Worm (Caenorhabditis elegans) whole organism, young adult: ENCODE measurements around the gene fipr-18.
A peak's percentile ranks its signal among the peaks of the same experiment; 100 is the strongest.

Experiments used
- F23B12.7 ChIP-seq: sonication (generic microtip); optimal IDR thresholded peaks from 2 replicates; lab custom pipeline; 2017; ENCODE audit warnings: missing genetic modification characterization, mild to moderate bottlenecking, missing compliant biosample characterization, antibody characterized with exemption, moderate library complexity; ENCODE audit not compliant: insufficient read depth
- F33H1.4 ChIP-seq: fragments of 200-800 bp; sonication (Bioruptor generic); IDR thresholded peaks from 2 replicates; pipeline ENCODE4 v1.3.6; 2022; ENCODE audit warnings: missing genetic modification reagents, missing genetic modification characterization, missing compliant biosample characterization
- F37B4.10 ChIP-seq: fragments of 200-800 bp; sonication (Bioruptor generic); IDR thresholded peaks from 2 replicates; pipeline ENCODE4 v1.3.6; 2022; ENCODE audit warnings: missing genetic modification characterization, missing compliant biosample characterization
- F57A8.1 ChIP-seq: fragments of 200-800 bp; sonication (Bioruptor generic); optimal IDR thresholded peaks from 2 replicates; lab custom pipeline; 2018; ENCODE audit warnings: mild to moderate bottlenecking, missing genetic modification characterization, moderate library complexity, missing compliant biosample characterization
- T07F8.4 ChIP-seq: sonication (generic microtip); optimal IDR thresholded peaks from 2 replicates; lab custom pipeline; 2016; ENCODE audit warnings: mild to moderate bottlenecking, missing genetic modification characterization, moderate library complexity, missing compliant biosample characterization
- Y67H2A.10 ChIP-seq: fragments of 200-800 bp; sonication (Bioruptor generic); conservative IDR thresholded peaks from 2 replicates; pipeline ENCODE4 v1.3.6; 2022; ENCODE audit warnings: missing genetic modification reagents, missing genetic modification characterization, missing compliant biosample characterization
- aptf-2 ChIP-seq: fragments of 200-800 bp; sonication (Bioruptor generic); conservative IDR thresholded peaks from 2 replicates; pipeline ENCODE4 v1.3.6; 2022; ENCODE audit warnings: missing genetic modification reagents, missing genetic modification characterization, missing compliant biosample characterization
- bed-2 ChIP-seq: fragments of 200-800 bp; sonication (Bioruptor generic); IDR thresholded peaks from 2 replicates; pipeline ENCODE4 v1.3.6; 2022; ENCODE audit warnings: missing genetic modification reagents, missing genetic modification characterization, missing compliant biosample characterization
- ceh-27 ChIP-seq: fragments of 200-800 bp; sonication (Bioruptor generic); optimal IDR thresholded peaks from 2 replicates; lab custom pipeline; 2018; ENCODE audit warnings: mild to moderate bottlenecking, missing genetic modification characterization, moderate library complexity, missing compliant biosample characterization
- ceh-79 ChIP-seq: sonication (generic microtip); optimal IDR thresholded peaks from 2 replicates; lab custom pipeline; 2017; ENCODE audit warnings: mild to moderate bottlenecking, missing genetic modification characterization, missing compliant biosample characterization
- ceh-91 ChIP-seq: fragments of 200-800 bp; sonication (Bioruptor generic); IDR thresholded peaks from 2 replicates; pipeline ENCODE4 v1.3.6; 2022; ENCODE audit warnings: missing genetic modification reagents, missing genetic modification characterization, missing compliant biosample characterization
- dox-1 ChIP-seq: fragments of 200-800 bp; sonication (Bioruptor generic); IDR thresholded peaks from 2 replicates; pipeline ENCODE4 v1.3.6; 2022; ENCODE audit warnings: missing genetic modification reagents, missing genetic modification characterization, missing compliant biosample characterization
- efl-1 ChIP-seq: fragments of 150-350 bp; optimal IDR thresholded peaks from 2 replicates; lab custom pipeline; 2014; ENCODE audit warnings: missing biosample characterization, missing genetic modification reagents, missing genetic modification characterization
- ets-4 ChIP-seq: fragments of 200-800 bp; sonication (Bioruptor generic); optimal IDR thresholded peaks from 2 replicates; lab custom pipeline; 2018; ENCODE audit warnings: mild to moderate bottlenecking, missing genetic modification characterization, missing compliant biosample characterization
- fkh-3 ChIP-seq: sonication (generic microtip); optimal IDR thresholded peaks from 2 replicates; lab custom pipeline; 2016; ENCODE audit warnings: mild to moderate bottlenecking, missing genetic modification characterization, missing compliant biosample characterization
- hmg-1.2 ChIP-seq: fragments of 200-800 bp; sonication (Bioruptor generic); IDR thresholded peaks from 2 replicates; pipeline ENCODE4 v1.3.6; 2022; ENCODE audit warnings: missing genetic modification reagents, missing genetic modification characterization, missing compliant biosample characterization
- hmg-20 ChIP-seq: fragments of 200-800 bp; sonication (Bioruptor generic); IDR thresholded peaks from 2 replicates; pipeline ENCODE4 v1.3.6; 2022; ENCODE audit warnings: missing genetic modification reagents, missing genetic modification characterization, missing compliant biosample characterization
- hsf-1 ChIP-seq: fragments of 200-800 bp; sonication (Bioruptor generic); IDR thresholded peaks from 2 replicates; pipeline ENCODE4 v1.3.6; 2022; ENCODE audit warnings: missing genetic modification reagents, missing genetic modification characterization, missing compliant biosample characterization
- lin-35 ChIP-seq, 3 experiments: fragments of 150-350 bp in 2 of 3; sonication (generic microtip) in 1 of 3; optimal IDR thresholded peaks; 2 replicates each; lab custom pipeline; 2014 to 2018; ENCODE audit warnings: missing biosample characterization in 3 of 3, missing genetic modification characterization in 3 of 3, missing genetic modification reagents in 3 of 3
- lin-40 ChIP-seq: sonication (generic microtip); optimal IDR thresholded peaks from 2 replicates; lab custom pipeline; 2016; ENCODE audit warnings: missing genetic modification characterization, mild to moderate bottlenecking, missing compliant biosample characterization, missing genotype, missing genetic modification reagents
- lin-54 ChIP-seq: fragments of 200-800 bp; sonication (Bioruptor generic); optimal IDR thresholded peaks from 2 replicates; lab custom pipeline; 2018; ENCODE audit warnings: mild to moderate bottlenecking, missing genetic modification characterization, missing compliant biosample characterization
- lsl-1 ChIP-seq: fragments of 200-800 bp; sonication (Bioruptor generic); optimal IDR thresholded peaks from 2 replicates; lab custom pipeline; 2018; ENCODE audit warnings: mild to moderate bottlenecking, missing genetic modification characterization, moderate library complexity, missing compliant biosample characterization
- lsy-27 ChIP-seq: sonication (generic microtip); optimal IDR thresholded peaks from 2 replicates; lab custom pipeline; 2017; ENCODE audit warnings: missing genetic modification characterization, mild to moderate bottlenecking, missing compliant biosample characterization, antibody characterized with exemption, missing genotype, borderline replicate concordance; ENCODE audit not compliant: insufficient read depth
- madf-3 ChIP-seq: fragments of 200-800 bp; sonication (Bioruptor generic); IDR thresholded peaks from 2 replicates; pipeline ENCODE4 v1.3.6; 2022; ENCODE audit warnings: missing genetic modification reagents, missing genetic modification characterization, missing compliant biosample characterization
- madf-6 ChIP-seq: fragments of 200-800 bp; sonication (Bioruptor generic); IDR thresholded peaks from 2 replicates; pipeline ENCODE4 v1.3.6; 2022; ENCODE audit warnings: missing genetic modification reagents, missing genetic modification characterization, missing compliant biosample characterization
- mcd-1 ChIP-seq: fragments of 200-800 bp; sonication (Bioruptor generic); IDR thresholded peaks from 2 replicates; pipeline ENCODE4 v1.3.6; 2022; ENCODE audit warnings: missing genetic modification reagents, missing genetic modification characterization, missing compliant biosample characterization
- nhr-80 ChIP-seq: sonication (generic microtip); optimal IDR thresholded peaks from 2 replicates; lab custom pipeline; 2016; ENCODE audit warnings: missing genetic modification characterization, missing compliant biosample characterization
- pbrm-1 ChIP-seq: fragments of 200-800 bp; sonication (Bioruptor generic); IDR thresholded peaks from 2 replicates; pipeline ENCODE4 v1.3.6; 2022; ENCODE audit warnings: missing genetic modification reagents, missing genetic modification characterization, missing compliant biosample characterization
- pha-4 ChIP-seq: fragments of 150-350 bp; sonication (generic microtip); optimal IDR thresholded peaks from 2 replicates; lab custom pipeline; 2014; ENCODE audit warnings: missing biosample characterization, missing genetic modification reagents, missing genetic modification characterization
- rcor-1 ChIP-seq: fragments of 200-800 bp; sonication (Bioruptor generic); IDR thresholded peaks from 2 replicates; pipeline ENCODE4 v1.3.6; 2022; ENCODE audit warnings: missing genetic modification reagents, missing genetic modification characterization, missing compliant biosample characterization
- repo-1 ChIP-seq: sonication (generic microtip); optimal IDR thresholded peaks from 2 replicates; lab custom pipeline; 2017; ENCODE audit warnings: mild to moderate bottlenecking, missing genetic modification characterization, missing compliant biosample characterization
- sea-2 ChIP-seq: fragments of 200-800 bp; sonication (Bioruptor generic); IDR thresholded peaks from 2 replicates; pipeline ENCODE4 v1.3.6; 2022; ENCODE audit warnings: missing genetic modification characterization, missing compliant biosample characterization
- snpc-1.1 ChIP-seq: sonication (generic microtip); optimal IDR thresholded peaks from 2 replicates; lab custom pipeline; 2017; ENCODE audit warnings: missing genetic modification characterization, mild to moderate bottlenecking, missing compliant biosample characterization, antibody characterized with exemption, moderate library complexity, missing genotype, missing genetic modification reagents; ENCODE audit not compliant: insufficient read depth
- snpc-3.4 ChIP-seq: sonication (generic microtip); optimal IDR thresholded peaks from 2 replicates; lab custom pipeline; 2017; ENCODE audit warnings: missing genetic modification characterization, mild to moderate bottlenecking, missing compliant biosample characterization, antibody characterized with exemption, moderate library complexity, missing genotype, missing genetic modification reagents
- snpc-4 ChIP-seq, 5 experiments: fragments of 150-350 bp in 1 of 5; sonication (generic microtip) in 4 of 5; optimal IDR thresholded peaks; 2 replicates each; lab custom pipeline; 2014 to 2018; ENCODE audit warnings: missing genetic modification characterization in 5 of 5, missing biosample characterization in 3 of 5, antibody characterized with exemption in 2 of 5, mild to moderate bottlenecking in 2 of 5, missing compliant biosample characterization in 2 of 5, missing genotype in 2 of 5, moderate library complexity in 2 of 5, missing genetic modification reagents in 1 of 5
- tbp1 ChIP-seq: fragments of 200-800 bp; sonication (Bioruptor generic); optimal IDR thresholded peaks from 2 replicates; lab custom pipeline; 2018; ENCODE audit warnings: mild to moderate bottlenecking, missing genetic modification characterization, missing compliant biosample characterization
- tbx-9 ChIP-seq: sonication (generic microtip); optimal IDR thresholded peaks from 2 replicates; lab custom pipeline; 2016; ENCODE audit warnings: borderline replicate concordance, missing genetic modification characterization, inconsistent platforms, missing compliant biosample characterization
- unc-130 ChIP-seq: sonication (generic microtip); optimal IDR thresholded peaks from 2 replicates; lab custom pipeline; 2016; ENCODE audit warnings: missing genetic modification reagents, missing genetic modification characterization, missing compliant biosample characterization
- xnd-1 ChIP-seq: sonication (generic microtip); optimal IDR thresholded peaks from 2 replicates; lab custom pipeline; 2016; ENCODE audit warnings: missing genotype, missing genetic modification reagents, missing genetic modification characterization, missing compliant biosample characterization
- ztf-28 ChIP-seq: fragments of 200-800 bp; sonication (Bioruptor generic); IDR thresholded peaks from 2 replicates; pipeline ENCODE4 v1.3.6; 2022; ENCODE audit warnings: missing genetic modification reagents, missing genetic modification characterization, missing compliant biosample characterization
- ztf-3 ChIP-seq: fragments of 200-800 bp; sonication (Bioruptor generic); optimal IDR thresholded peaks from 2 replicates; lab custom pipeline; 2018; ENCODE audit warnings: mild to moderate bottlenecking, missing genetic modification characterization, missing compliant biosample characterization
- ztf-6 ChIP-seq: fragments of 200-800 bp; sonication (Bioruptor generic); IDR thresholded peaks from 2 replicates; pipeline ENCODE4 v1.3.6; 2022; ENCODE audit warnings: missing genetic modification reagents, missing genetic modification characterization, missing compliant biosample characterization

The fipr-18 gene

DNA sequence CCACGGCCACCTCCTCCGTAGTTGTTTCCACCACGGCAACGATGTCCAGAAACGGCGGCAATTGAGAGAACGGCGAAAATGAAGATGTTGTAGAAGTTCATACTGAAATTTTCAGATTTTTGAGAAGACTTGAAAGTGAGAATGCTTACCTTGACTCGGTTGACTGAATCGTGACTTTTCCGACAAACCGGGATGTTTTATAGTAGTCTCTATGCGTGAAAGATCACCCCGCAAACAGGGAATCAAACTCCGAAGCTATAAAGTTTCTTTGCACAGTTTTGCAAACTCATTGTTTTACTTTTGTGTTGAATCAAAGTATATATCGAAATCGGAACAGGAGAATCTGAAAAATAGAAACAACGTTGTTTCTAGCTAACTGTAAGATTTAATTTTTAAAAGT, 3.2 kb downstream of the fipr-18 start, which contains the start of gene fipr-20:
TSS of gene fipr-20 (minus strand) at position 101 of the 400 bp plus-strand sequence.
- TF ChIP-seq fkh-3, result no peak
- TF ChIP-seq snpc-4 (GFP tag; optimal IDR thresholded peaks at IDR 0.05; lab: Kevin White, UChicago), result no peak
- no peak for TF ChIP-seq snpc-4 (tag; optimal IDR thresholded peaks at IDR 0.05; lab: Kevin White, UChicago)
- no peak for TF ChIP-seq F37B4.10 (GFP tag; lab: Robert Waterston, UW)
- no peak for TF ChIP-seq T07F8.4 (tag; lab: Kevin White, UChicago)
- TF ChIP-seq hmg-1.2 (GFP tag; lab: Robert Waterston, UW), result no peak
- no peak for TF ChIP-seq tbx-9 (tag; lab: Kevin White, UChicago)

DNA sequence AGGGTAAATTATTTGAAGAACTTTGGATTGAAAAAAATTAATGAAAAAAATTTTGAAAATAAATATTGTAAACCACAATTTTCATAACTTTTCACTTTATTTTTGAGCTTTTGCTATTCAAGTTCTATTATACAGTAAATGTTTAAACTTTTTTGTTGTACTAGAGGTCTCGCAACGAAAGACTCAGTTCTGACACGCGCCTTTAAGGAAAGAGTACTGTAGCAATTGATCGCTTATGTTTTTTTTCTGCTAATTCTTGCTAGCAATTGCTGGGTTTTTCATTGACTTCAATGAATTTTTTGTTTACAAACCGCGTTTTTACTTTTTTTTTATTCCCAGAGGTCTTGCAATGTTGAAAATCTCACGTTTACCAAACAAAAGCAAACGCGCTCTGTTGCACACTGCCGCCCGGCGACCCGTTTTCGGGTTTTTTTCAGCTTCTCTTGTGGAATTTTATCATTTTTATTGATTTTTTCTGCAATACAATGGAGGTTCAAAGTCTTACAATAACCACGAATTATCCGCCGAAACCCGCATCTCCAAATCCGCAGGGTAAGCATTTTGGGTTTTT, 4.4 kb downstream of the fipr-18 start, which contains the start of gene H14A12.3:
TSS of gene H14A12.3 (plus strand) at position 360 of the 571 bp plus-strand sequence.
- peak; percentile 78 for TF ChIP-seq F33H1.4 (GFP tag; lab: Robert Waterston, UW)
- 0 out of 2 replicates have a peak, but pooled peaks have one; percentile 8 for TF ChIP-seq pbrm-1 (GFP tag; lab: Robert Waterston, UW)
- TF ChIP-seq lsl-1 (GFP tag; lab: Kevin White, UChicago), result peak; percentile 84
- TF ChIP-seq madf-6 (GFP tag; lab: Robert Waterston, UW), result peak; percentile 78
- no peak for TF ChIP-seq aptf-2 (GFP tag; lab: Robert Waterston, UW)
- no peak for TF ChIP-seq rcor-1 (GFP tag; lab: Robert Waterston, UW)
- no peak for TF ChIP-seq unc-130 (GFP tag; lab: Kevin White, UChicago)
- peak; percentile 27; the same call in 1 of the 2 replicates for TF ChIP-seq dox-1 (GFP tag; lab: Robert Waterston, UW)
- TF ChIP-seq xnd-1 (tag; lab: Kevin White, UChicago), result peak; percentile 63
- no peak for TF ChIP-seq ztf-6 (GFP tag; lab: Robert Waterston, UW)
- no peak for TF ChIP-seq sea-2 (GFP tag; lab: Robert Waterston, UW)
- TF ChIP-seq pha-4 (tag; lab: Kevin White, UChicago), result peak; percentile 14
- TF ChIP-seq mcd-1, result peak; percentile 77
- no peak for TF ChIP-seq snpc-1.1 (tag; lab: Kevin White, UChicago)
- no peak for TF ChIP-seq lin-54 (GFP tag; lab: Kevin White, UChicago)
- peak; percentile 55; the same call in 1 of the 2 replicates for TF ChIP-seq ceh-91 (GFP tag; lab: Robert Waterston, UW)

DNA sequence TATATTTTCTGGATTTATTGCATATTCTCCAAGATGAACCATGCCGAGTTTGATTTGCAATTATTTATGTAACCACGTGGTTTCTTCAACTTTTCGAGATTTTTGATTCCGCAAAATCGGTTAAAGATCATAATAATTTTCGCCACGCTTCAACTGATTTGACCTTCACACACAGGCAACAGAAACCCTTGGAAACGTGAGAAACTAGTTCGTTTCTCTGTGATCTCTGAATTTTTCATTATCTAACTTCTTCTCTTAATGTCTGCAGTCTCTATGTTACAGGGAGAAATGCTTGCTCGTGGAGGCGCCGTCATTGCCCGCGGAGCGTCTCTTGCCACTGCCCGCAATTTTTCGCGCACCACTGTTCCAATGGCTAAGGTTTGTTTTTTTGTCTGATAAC, 6.2 kb downstream of the fipr-18 start, which contains the start of gene fum-1:
TSS of gene fum-1 (plus strand) at position 259 of the 400 bp plus-strand sequence.
- TF ChIP-seq repo-1 (tag; lab: Kevin White, UChicago) (peak; percentile 80), madf-3 (GFP tag; lab: Robert Waterston, UW) (no peak), madf-6 (GFP tag; lab: Robert Waterston, UW) (peak; percentile 40; the same call in 1 of the 2 replicates), Y67H2A.10 (no peak), ets-4 (GFP tag; lab: Kevin White, UChicago) (no peak), ztf-28 (GFP tag; lab: Robert Waterston, UW) (no peak), ceh-79 (tag; lab: Kevin White, UChicago) (no peak), ztf-3 (no peak), lin-35 (GFP tag; optimal IDR thresholded peaks at IDR 0.05; lab: Kevin White, UChicago) (peak in 1 of 3 experiments; percentile 37), bed-2 (GFP tag; lab: Robert Waterston, UW) (0 out of 2 replicates have a peak, but pooled peaks have one; percentile 14), xnd-1 (tag; lab: Kevin White, UChicago) (no peak), lin-40 (tag; lab: Kevin White, UChicago) (peak; percentile 59), ceh-27 (GFP tag; lab: Kevin White, UChicago) (peak; percentile 48), hsf-1 (GFP tag; lab: Robert Waterston, UW) (0 out of 2 replicates have a peak, but pooled peaks have one; percentile 7), tbx-9 (tag; lab: Kevin White, UChicago) (no peak), lsy-27 (tag; lab: Kevin White, UChicago) (no peak), snpc-3.4 (tag; lab: Kevin White, UChicago) (peak; percentile 36), efl-1 (GFP tag; lab: Kevin White, UChicago) (peak; percentile 54), hmg-20 (GFP tag; lab: Robert Waterston, UW) (0 out of 2 replicates have a peak, but pooled peaks have one; percentile 11), nhr-80 (peak; percentile 61), F57A8.1 (GFP tag; lab: Kevin White, UChicago) (no peak), aptf-2 (GFP tag; lab: Robert Waterston, UW) (no peak), F23B12.7 (tag; lab: Kevin White, UChicago) (no peak), tbp1 (GFP tag; lab: Kevin White, UChicago) (no peak)
